Worm (Caenorhabditis elegans) whole organism, mixed stage, embryonic: Measurements from ENCODE around the gene tag-131.

Experiments
- ceh-43 ChIP-seq: fragments of 200-800 bp; sonication (Bioruptor generic); optimal IDR thresholded peaks from 2 replicates; lab custom pipeline; 2018; ENCODE audit warnings: mild to moderate bottlenecking, missing genetic modification characterization, moderate library complexity, missing compliant biosample characterization
- elt-1 ChIP-seq: sonication (generic microtip); optimal IDR thresholded peaks from 2 replicates; lab custom pipeline; 2017; ENCODE audit warnings: missing genetic modification characterization, mild to moderate bottlenecking, missing compliant biosample characterization, antibody characterized with exemption, moderate library complexity, borderline replicate concordance; ENCODE audit not compliant: insufficient read depth
- ham-2 ChIP-seq: fragments of 200-800 bp; sonication (Bioruptor generic); optimal IDR thresholded peaks from 2 replicates; lab custom pipeline; 2018; ENCODE audit warnings: mild to moderate bottlenecking, missing genetic modification characterization, missing compliant biosample characterization
- lin-32 ChIP-seq: fragments of 200-800 bp; sonication (Bioruptor generic); optimal IDR thresholded peaks from 2 replicates; lab custom pipeline; 2018; ENCODE audit warnings: mild to moderate bottlenecking, missing genetic modification characterization, missing compliant biosample characterization
- nhr-12 ChIP-seq: fragments of 150-350 bp; optimal IDR thresholded peaks from 2 replicates; lab custom pipeline; 2014; ENCODE audit warnings: missing biosample characterization, missing genetic modification characterization
- nhr-237 ChIP-seq: fragments of 150-350 bp; optimal IDR thresholded peaks from 2 replicates; lab custom pipeline; 2014; ENCODE audit warnings: missing biosample characterization, missing genetic modification characterization
- nhr-76 ChIP-seq: sonication (generic microtip); optimal IDR thresholded peaks from 2 replicates; lab custom pipeline; 2017; ENCODE audit warnings: missing biosample characterization, missing genetic modification characterization
- snpc-4 ChIP-seq: fragments of 150-350 bp; optimal IDR thresholded peaks from 2 replicates; lab custom pipeline; 2014; ENCODE audit warnings: missing biosample characterization, missing genetic modification characterization
- unc-39 ChIP-seq: fragments of 150-350 bp; optimal IDR thresholded peaks from 2 replicates; lab custom pipeline; 2014; ENCODE audit warnings: missing biosample characterization, missing genetic modification characterization
- unc-62 ChIP-seq: fragments of 150-350 bp; optimal IDR thresholded peaks from 2 replicates; lab custom pipeline; 2014; ENCODE audit warnings: missing biosample characterization, missing genetic modification reagents, missing genetic modification characterization

ce11 chrIII:4269220-4269935, 48.1 kb upstream of the tag-131 start, which contains the start of the genes sftb-1 and R10E4.1:
- TF ChIP-seq nhr-12, result no peak
- no peak for TF ChIP-seq unc-39 (tag; lab: Kevin White, UChicago)
- TF ChIP-seq nhr-237 (tag; lab: Kevin White, UChicago), result peak; percentile 51
- no peak for TF ChIP-seq lin-32 (GFP tag; lab: Kevin White, UChicago)
- no peak for TF ChIP-seq unc-62
- TF ChIP-seq snpc-4 (tag; lab: Kevin White, UChicago), result no peak
- no peak for TF ChIP-seq ceh-43 (GFP tag; lab: Kevin White, UChicago)
- no peak for TF ChIP-seq nhr-76
- TF ChIP-seq ham-2, result no peak
- no peak for TF ChIP-seq elt-1 (tag; lab: Kevin White, UChicago)
